Worm (Caenorhabditis elegans) whole organism, L4 larva: ENCODE data around the gene Y51A2D.1.

ENCODE experiments used
- D1046.2 ChIP-seq: fragments of 200-800 bp; sonication (Bioruptor generic); IDR thresholded peaks from 2 replicates; pipeline ENCODE4 v1.3.6; 2022; ENCODE audit warnings: missing genetic modification characterization, missing compliant biosample characterization
- F44E2.7 ChIP-seq: fragments of 200-800 bp; sonication (Bioruptor generic); IDR thresholded peaks from 2 replicates; pipeline ENCODE4 v2.1.2; 2022; ENCODE audit warnings: missing genetic modification characterization, missing compliant biosample characterization
- F49E8.2 ChIP-seq: sonication (generic microtip); optimal IDR thresholded peaks from 2 replicates; lab custom pipeline; 2016; ENCODE audit warnings: missing compliant biosample characterization, mild to moderate bottlenecking, missing genetic modification characterization, borderline replicate concordance
- R02D3.7 ChIP-seq: fragments of 150-350 bp; sonication (generic microtip); optimal IDR thresholded peaks from 3 replicates; lab custom pipeline; 2014; ENCODE audit warnings: missing biosample characterization, missing genetic modification characterization
- ZK337.2 ChIP-seq: fragments of 200-800 bp; sonication (Bioruptor generic); IDR thresholded peaks from 2 replicates; pipeline ENCODE4 v1.3.6; 2022; ENCODE audit warnings: missing genetic modification reagents, missing genetic modification characterization, missing compliant biosample characterization
- aha-1 ChIP-seq: fragments of 150-350 bp; peaks from one replicate; lab custom pipeline; 2014; ENCODE audit warnings: missing biosample characterization, missing genetic modification characterization
- ceh-28 ChIP-seq: fragments of 150-350 bp; optimal IDR thresholded peaks from 2 replicates; lab custom pipeline; 2014; ENCODE audit warnings: missing biosample characterization, missing genetic modification reagents, missing genetic modification characterization
- ceh-82 ChIP-seq: sonication (generic microtip); optimal IDR thresholded peaks from 2 replicates; lab custom pipeline; 2017; ENCODE audit warnings: missing biosample characterization, missing genetic modification characterization
- cey-2 ChIP-seq: sonication (generic microtip); optimal IDR thresholded peaks from 3 replicates; lab custom pipeline; 2017; ENCODE audit warnings: missing genetic modification characterization, mild to moderate bottlenecking, missing compliant biosample characterization, antibody characterized with exemption, borderline replicate concordance; ENCODE audit not compliant: insufficient read depth
- ctbp-1 ChIP-seq: fragments of 200-800 bp; sonication (Bioruptor generic); IDR thresholded peaks from 2 replicates; pipeline ENCODE4 v1.3.6; 2022; ENCODE audit warnings: missing genetic modification reagents, missing genetic modification characterization, missing compliant biosample characterization
- daf-12 ChIP-seq: fragments of 150-350 bp; optimal IDR thresholded peaks from 2 replicates; lab custom pipeline; 2014; ENCODE audit warnings: missing biosample characterization, missing genetic modification reagents, missing genetic modification characterization
- daf-16 ChIP-seq, 3 experiments: sonication (generic microtip); optimal IDR thresholded peaks; 2 replicates each; lab custom pipeline; 2016 to 2017; ENCODE audit warnings: missing genetic modification characterization in 3 of 3, missing genetic modification reagents in 3 of 3, mild to moderate bottlenecking in 2 of 3, missing compliant biosample characterization in 2 of 3, missing biosample characterization in 1 of 3, moderate library complexity in 1 of 3
- daf-8 ChIP-seq: fragments of 200-800 bp; sonication (Bioruptor generic); IDR thresholded peaks from 2 replicates; pipeline ENCODE4 v1.3.6; 2022; ENCODE audit warnings: missing genetic modification characterization, missing compliant biosample characterization
- dmd-6 ChIP-seq: fragments of 200-800 bp; sonication (Bioruptor generic); IDR thresholded peaks from 2 replicates; pipeline ENCODE4 v1.3.6; 2022; ENCODE audit warnings: missing genetic modification reagents, missing genetic modification characterization, missing compliant biosample characterization
- dmd-9 ChIP-seq: fragments of 200-800 bp; sonication (Bioruptor generic); IDR thresholded peaks from 2 replicates; pipeline ENCODE4 v1.3.6; 2022; ENCODE audit warnings: missing genetic modification reagents, missing genetic modification characterization, missing compliant biosample characterization
- dpl-1 ChIP-seq: fragments of 150-350 bp; optimal IDR thresholded peaks from 2 replicates; lab custom pipeline; 2014; ENCODE audit warnings: missing biosample characterization, missing genetic modification reagents, missing genetic modification characterization
- duxl-1 ChIP-seq: sonication (generic microtip); optimal IDR thresholded peaks from 2 replicates; lab custom pipeline; 2016; ENCODE audit warnings: mild to moderate bottlenecking, missing genetic modification characterization, moderate library complexity, missing compliant biosample characterization; ENCODE audit not compliant: poor library complexity
- dve-1 ChIP-seq: sonication (generic microtip); optimal IDR thresholded peaks from 2 replicates; lab custom pipeline; 2017; ENCODE audit warnings: antibody characterized with exemption, mild to moderate bottlenecking, missing genetic modification characterization, missing compliant biosample characterization; ENCODE audit not compliant: insufficient read depth
- egl-27 ChIP-seq: sonication (generic microtip); optimal IDR thresholded peaks from 3 replicates; lab custom pipeline; 2017; ENCODE audit warnings: missing biosample characterization, missing genetic modification reagents, missing genetic modification characterization
- gei-8 ChIP-seq: fragments of 200-800 bp; sonication (Bioruptor generic); optimal IDR thresholded peaks from 2 replicates; lab custom pipeline; 2018; ENCODE audit warnings: mild to moderate bottlenecking, missing genetic modification characterization, missing compliant biosample characterization
- hlh-11 ChIP-seq: fragments of 200-800 bp; sonication (Bioruptor generic); optimal IDR thresholded peaks from 2 replicates; lab custom pipeline; 2018; ENCODE audit warnings: mild to moderate bottlenecking, missing genetic modification characterization, missing compliant biosample characterization
- hmg-1.1 ChIP-seq: fragments of 200-800 bp; sonication (Bioruptor generic); IDR thresholded peaks from 2 replicates; pipeline ENCODE4 v1.3.6; 2022; ENCODE audit warnings: missing genetic modification reagents, missing genetic modification characterization, missing compliant biosample characterization
- lim-7 ChIP-seq: fragments of 200-800 bp; sonication (Bioruptor generic); IDR thresholded peaks from 2 replicates; pipeline ENCODE4 v1.3.6; 2022; ENCODE audit warnings: missing genetic modification characterization, missing compliant biosample characterization
- lin-13 ChIP-seq: fragments of 150-350 bp; optimal IDR thresholded peaks from 2 replicates; lab custom pipeline; 2014; ENCODE audit warnings: missing biosample characterization, missing genetic modification reagents, missing genetic modification characterization
- lin-15B ChIP-seq: fragments of 150-350 bp; sonication (generic microtip); optimal IDR thresholded peaks from 3 replicates; lab custom pipeline; 2014; ENCODE audit warnings: missing biosample characterization, missing genetic modification characterization
- lin-29 ChIP-seq: fragments of 200-800 bp; sonication (Bioruptor generic); IDR thresholded peaks from 2 replicates; pipeline ENCODE4 v1.3.6; 2022; ENCODE audit warnings: missing genetic modification reagents, missing genetic modification characterization, missing compliant biosample characterization
- lin-38 ChIP-seq: fragments of 200-800 bp; sonication (Bioruptor generic); IDR thresholded peaks from 2 replicates; pipeline ENCODE4 v1.3.6; 2022; ENCODE audit warnings: missing genetic modification reagents, missing genetic modification characterization, missing compliant biosample characterization
- lsy-2 ChIP-seq, 2 experiments: fragments of 150-350 bp in 1 of 2; sonication (generic microtip) in 1 of 2; optimal IDR thresholded peaks; 2 replicates each; lab custom pipeline; 2014 to 2017; ENCODE audit warnings: missing biosample characterization in 2 of 2, missing genetic modification characterization in 2 of 2
- mep-1 ChIP-seq: fragments of 150-350 bp; sonication (generic microtip); optimal IDR thresholded peaks from 3 replicates; lab custom pipeline; 2014; ENCODE audit warnings: missing biosample characterization, missing genetic modification characterization
- nhr-102 ChIP-seq: sonication (generic microtip); optimal IDR thresholded peaks from 2 replicates; lab custom pipeline; 2016; ENCODE audit warnings: mild to moderate bottlenecking, missing genetic modification characterization, moderate library complexity, missing compliant biosample characterization
- nhr-11 ChIP-seq: fragments of 150-350 bp; optimal IDR thresholded peaks from 2 replicates; lab custom pipeline; 2014; ENCODE audit warnings: missing biosample characterization, missing genetic modification characterization
- nhr-28 ChIP-seq: fragments of 150-350 bp; optimal IDR thresholded peaks from 2 replicates; lab custom pipeline; 2014; ENCODE audit warnings: missing biosample characterization, missing genetic modification characterization
- nhr-42 ChIP-seq: fragments of 200-800 bp; sonication (Bioruptor generic); IDR thresholded peaks from 2 replicates; pipeline ENCODE4 v1.3.6; 2022; ENCODE audit warnings: missing genetic modification characterization, missing compliant biosample characterization
- nhr-77 ChIP-seq: fragments of 150-350 bp; optimal IDR thresholded peaks from 2 replicates; lab custom pipeline; 2014; ENCODE audit warnings: missing biosample characterization, missing genetic modification characterization
- php-3 ChIP-seq: fragments of 200-800 bp; sonication (Bioruptor generic); IDR thresholded peaks from 2 replicates; pipeline ENCODE4 v1.3.6; 2022; ENCODE audit warnings: missing genetic modification reagents, missing genetic modification characterization, missing compliant biosample characterization
- pqm-1 ChIP-seq: sonication (generic microtip); optimal IDR thresholded peaks from 2 replicates; lab custom pipeline; 2017; ENCODE audit warnings: missing biosample characterization, missing genetic modification characterization
- saeg-2 ChIP-seq: fragments of 200-800 bp; sonication (Bioruptor generic); IDR thresholded peaks from 2 replicates; pipeline ENCODE4 v1.3.6; 2022; ENCODE audit warnings: missing genetic modification reagents, missing genetic modification characterization, missing compliant biosample characterization
- sdz-12 ChIP-seq: fragments of 200-800 bp; sonication (Bioruptor generic); optimal IDR thresholded peaks from 2 replicates; lab custom pipeline; 2018; ENCODE audit warnings: mild to moderate bottlenecking, missing genetic modification characterization, missing compliant biosample characterization
- set-16 ChIP-seq: fragments of 200-800 bp; sonication (Bioruptor generic); IDR thresholded peaks from 2 replicates; pipeline ENCODE4 v1.3.6; 2022; ENCODE audit warnings: missing genetic modification reagents, missing genetic modification characterization, missing compliant biosample characterization
- skn-1 ChIP-seq: fragments of 150-350 bp; optimal IDR thresholded peaks from 2 replicates; lab custom pipeline; 2014; ENCODE audit warnings: missing biosample characterization, missing genetic modification characterization
- snpc-1.2 ChIP-seq: fragments of 200-800 bp; sonication (Bioruptor generic); IDR thresholded peaks from 2 replicates; pipeline ENCODE4 v1.3.6; 2022; ENCODE audit warnings: missing genetic modification reagents, missing genetic modification characterization, missing compliant biosample characterization
- spr-3 ChIP-seq: fragments of 200-800 bp; sonication (Bioruptor generic); optimal IDR thresholded peaks from 2 replicates; lab custom pipeline; 2018; ENCODE audit warnings: mild to moderate bottlenecking, missing genetic modification characterization, missing compliant biosample characterization
- tag-97 ChIP-seq: fragments of 200-800 bp; sonication (Bioruptor generic); IDR thresholded peaks from 2 replicates; pipeline ENCODE4 v1.3.6; 2022; ENCODE audit warnings: missing genetic modification characterization, missing compliant biosample characterization
- unc-39 ChIP-seq: sonication (generic microtip); optimal IDR thresholded peaks from 2 replicates; lab custom pipeline; 2017; ENCODE audit warnings: missing biosample characterization, missing genetic modification characterization
- unc-62 ChIP-seq, 3 experiments: fragments of 150-350 bp in 1 of 3; sonication (generic microtip); optimal IDR thresholded peaks in 2 of 3; peaks in 1 of 3; 1 replicate in 1 of 3; 2 replicates in 2 of 3; lab custom pipeline; 2014 to 2017; ENCODE audit warnings: missing biosample characterization in 3 of 3, missing genetic modification characterization in 3 of 3, missing genetic modification reagents in 3 of 3, missing genotype in 1 of 3
- ztf-7 ChIP-seq: fragments of 150-350 bp; optimal IDR thresholded peaks from 2 replicates; lab custom pipeline; 2014; ENCODE audit warnings: missing biosample characterization, missing genetic modification characterization

The Y51A2D.1 gene

DNA sequence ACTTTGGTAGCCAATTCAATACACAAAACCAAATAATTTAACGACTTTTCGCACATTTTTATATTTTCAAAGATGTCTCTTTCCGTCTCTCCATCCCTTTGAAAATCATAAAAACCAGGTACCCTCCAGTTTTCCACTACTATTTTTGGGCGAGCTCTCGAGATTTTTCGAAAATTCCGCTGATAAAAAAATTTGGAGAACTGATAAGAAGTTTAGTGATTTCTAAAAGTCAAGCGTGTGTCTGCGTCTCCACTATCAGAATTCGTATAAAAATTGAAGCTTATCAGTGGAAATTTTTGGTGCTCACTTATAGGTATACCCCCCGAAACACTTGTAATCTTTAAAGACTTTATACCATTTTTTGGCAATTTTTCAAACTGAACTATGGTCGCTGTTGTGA, 7.8 kb downstream of the Y51A2D.1 start, which contains the start of gene hmit-1.1:
Gene hmit-1.1, plus strand, starts transcription at position 294 of the 400 bp plus-strand sequence.
- TF ChIP-seq spr-3 (GFP tag; lab: Kevin White, UChicago) (no peak), daf-16 (GFP tag; optimal IDR thresholded peaks at IDR 0.05; lab: Kevin White, UChicago) (no peak), daf-16 (tag; optimal IDR thresholded peaks at IDR 0.05; lab: Kevin White, UChicago) (peak; percentile 74), sdz-12 (no peak), pqm-1 (tag; lab: Kevin White, UChicago) (peak; percentile 76), hlh-11 (peak; percentile 68), nhr-77 (tag; lab: Kevin White, UChicago) (peak; percentile 33), dmd-6 (GFP tag; lab: Robert Waterston, UW) (peak; percentile 83), nhr-28 (peak; percentile 52), duxl-1 (tag; lab: Kevin White, UChicago) (no peak), dve-1 (tag; lab: Kevin White, UChicago) (peak; percentile 62), php-3 (peak; percentile 86)
- TF ChIP-seq, all 104 proteins: peak for 8

DNA sequence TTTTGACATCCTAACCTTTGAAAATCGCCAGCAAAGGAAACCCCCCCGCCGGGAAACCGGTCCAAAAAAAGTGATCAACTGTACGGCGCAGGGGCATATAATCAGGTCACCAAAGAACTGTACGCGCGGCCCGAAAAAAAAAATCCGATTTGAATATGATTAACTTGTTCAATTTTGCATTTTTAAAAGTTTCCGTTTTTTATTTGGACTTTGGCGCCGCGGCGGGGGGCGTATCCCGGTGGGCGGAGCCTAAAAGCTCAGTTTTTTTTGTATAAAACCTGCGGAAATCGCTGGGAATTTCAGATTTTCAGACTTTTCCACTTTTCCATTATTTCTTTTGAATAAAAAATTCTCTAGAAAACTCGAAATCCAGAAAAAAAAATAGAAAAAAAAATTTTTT, 15.8 kb downstream of the Y51A2D.1 start, which contains the start of gene hmit-1.2:
Gene hmit-1.2, plus strand, starts transcription at position 301 of the 400 bp plus-strand sequence.
- TF ChIP-seq hmg-1.1 (GFP tag; lab: Robert Waterston, UW) = no peak

DNA sequence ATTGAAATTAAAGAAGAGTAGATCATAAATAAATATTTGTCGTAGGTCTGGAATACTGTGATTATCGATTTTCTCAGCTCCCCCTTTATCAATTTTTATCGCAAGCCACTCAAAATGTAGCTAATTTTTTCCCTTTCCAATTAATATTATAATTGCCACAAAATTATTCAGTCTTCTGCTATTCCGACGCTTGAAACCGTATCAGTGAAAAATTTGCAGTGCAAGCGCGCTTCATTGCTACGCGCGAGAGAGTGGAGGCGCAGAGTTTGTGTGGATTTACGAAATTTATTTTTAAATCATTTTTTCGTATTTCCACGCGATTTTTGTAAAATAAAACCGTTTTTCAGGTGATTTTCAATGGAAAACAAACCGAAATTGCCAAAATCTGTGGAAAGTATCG, 24.9 kb downstream of the Y51A2D.1 start, which contains the start of gene ints-5:
Gene ints-5, plus strand, starts transcription at position 348 of the 400 bp plus-strand sequence.
- TF ChIP-seq php-3 (no peak), nhr-42 (GFP tag; lab: Robert Waterston, UW) (no peak), lsy-2 (tag; optimal IDR thresholded peaks at IDR 0.05; lab: Kevin White, UChicago) (peak in 1 of 2 experiments; percentile 68), duxl-1 (tag; lab: Kevin White, UChicago) (no peak), aha-1 (tag; lab: Kevin White, UChicago) (peak; percentile 79), F49E8.2 (tag; lab: Kevin White, UChicago) (no peak), lin-15B (tag; lab: Kevin White, UChicago) (no peak), dpl-1 (GFP tag; lab: Kevin White, UChicago) (peak; percentile 55), mep-1 (tag; lab: Kevin White, UChicago) (no peak), daf-12 (no peak), nhr-11 (tag; lab: Kevin White, UChicago) (no peak), R02D3.7 (tag; lab: Kevin White, UChicago) (peak; percentile 55), D1046.2 (no peak), lin-13 (GFP tag; lab: Kevin White, UChicago) (peak; percentile 62), dve-1 (tag; lab: Kevin White, UChicago) (peak; percentile 4), nhr-102 (tag; lab: Kevin White, UChicago) (no peak), gei-8 (GFP tag; lab: Kevin White, UChicago) (no peak), set-16 (GFP tag; lab: Robert Waterston, UW) (no peak), unc-62 (GFP tag; optimal IDR thresholded peaks at IDR 0.05 in 1 of 2; lab: Kevin White, UChicago) (no peak), unc-62 (tag; optimal IDR thresholded peaks at IDR 0.05; lab: Kevin White, UChicago) (no peak), tag-97 (GFP tag; lab: Robert Waterston, UW) (no peak), lin-38 (GFP tag; lab: Robert Waterston, UW) (peak; percentile 96), ztf-7 (no peak), ceh-28 (tag; lab: Kevin White, UChicago) (no peak), ceh-82 (no peak), lin-29 (GFP tag; lab: Robert Waterston, UW) (no peak), lim-7 (GFP tag; lab: Robert Waterston, UW) (no peak), dmd-9 (no peak), egl-27 (no peak), saeg-2 (no peak), skn-1 (tag; lab: Kevin White, UChicago) (no peak), daf-8 (GFP tag; lab: Robert Waterston, UW) (no peak), cey-2 (tag; lab: Kevin White, UChicago) (no peak), spr-3 (GFP tag; lab: Kevin White, UChicago) (no peak), nhr-28 (peak; percentile 32), snpc-1.2 (GFP tag; lab: Robert Waterston, UW) (no peak), F44E2.7 (GFP tag; lab: Robert Waterston, UW) (no peak), ctbp-1 (GFP tag; lab: Robert Waterston, UW) (no peak), unc-39 (tag; lab: Kevin White, UChicago) (no peak), ZK337.2 (GFP tag; lab: Robert Waterston, UW) (no peak)
